Fruit fly (Drosophila melanogaster): Measurements from ENCODE around the gene MTPAP.

- TF ChIP-seq CG6808 (GFP tag; optimal IDR thresholded peaks at IDR 0.05) (no peak), spab (GFP tag; optimal IDR thresholded peaks at IDR 0.05) (no peak), dac (GFP tag; optimal IDR thresholded peaks at IDR 0.05) (no peak), Sox102F (GFP tag; optimal IDR thresholded peaks at IDR 0.05) (no peak), CG3919 (GFP tag; optimal IDR thresholded peaks at IDR 0.05) (no peak), eg (GFP tag; IDR thresholded peaks at IDR 0.05) (no peak), Smox (GFP tag; optimal IDR thresholded peaks at IDR 0.05) (no peak), acj6 (GFP tag; optimal IDR thresholded peaks at IDR 0.05) (no peak), Lpt (GFP tag; optimal IDR thresholded peaks at IDR 0.05) (no peak)
These were observed 30.7 kb upstream of the MTPAP start for dm6 chrX:1379692-1380349.
